Worm (Caenorhabditis elegans) whole organism, L1 larva: ENCODE results near the gene srz-82.

Experiments used
- aly-2 ChIP-seq: fragments of 150-350 bp; optimal IDR thresholded peaks from 2 replicates; lab custom pipeline; 2014; ENCODE audit warnings: missing biosample characterization, missing genetic modification characterization
- zip-4 ChIP-seq: fragments of 200-800 bp; sonication (Bioruptor generic); optimal IDR thresholded peaks from 2 replicates; lab custom pipeline; 2018; ENCODE audit warnings: mild to moderate bottlenecking, missing genetic modification characterization, moderate library complexity, missing compliant biosample characterization

ce11 chrIV:3509477-3510063, 26.9 kb downstream of the srz-82 start, which contains the start of gene ced-10:
- TF ChIP-seq aly-2 (tag; lab: Kevin White, UChicago) (no peak), zip-4 (GFP tag; lab: Kevin White, UChicago) (no peak)
